Worm (Caenorhabditis elegans) whole organism, L4 larva: Measurements from ENCODE around the gene cyp-25A3.

Experiments used
- D1046.2 ChIP-seq: fragments of 200-800 bp; sonication (Bioruptor generic); IDR thresholded peaks from 2 replicates; pipeline ENCODE4 v1.3.6; 2022; ENCODE audit warnings: missing genetic modification characterization, missing compliant biosample characterization
- F10B5.3 ChIP-seq: sonication (generic microtip); optimal IDR thresholded peaks from 2 replicates; lab custom pipeline; 2016; ENCODE audit warnings: mild to moderate bottlenecking, missing genetic modification characterization, missing compliant biosample characterization
- F44E2.7 ChIP-seq: fragments of 200-800 bp; sonication (Bioruptor generic); IDR thresholded peaks from 2 replicates; pipeline ENCODE4 v2.1.2; 2022; ENCODE audit warnings: missing genetic modification characterization, missing compliant biosample characterization
- T20F7.1 ChIP-seq: fragments of 200-800 bp; sonication (Bioruptor generic); optimal IDR thresholded peaks from 2 replicates; lab custom pipeline; 2018; ENCODE audit warnings: mild to moderate bottlenecking, missing genetic modification characterization, missing compliant biosample characterization
- Y105C5A.15 ChIP-seq: fragments of 200-800 bp; sonication (Bioruptor generic); IDR thresholded peaks from 2 replicates; pipeline ENCODE4 v1.3.6; 2022; ENCODE audit warnings: missing genetic modification characterization, missing compliant biosample characterization
- Y5F2A.4 ChIP-seq: fragments of 200-800 bp; sonication (Bioruptor generic); optimal IDR thresholded peaks from 2 replicates; lab custom pipeline; 2018; ENCODE audit warnings: mild to moderate bottlenecking, missing genetic modification characterization, missing compliant biosample characterization
- aha-1 ChIP-seq: fragments of 150-350 bp; peaks from one replicate; lab custom pipeline; 2014; ENCODE audit warnings: missing biosample characterization, missing genetic modification characterization
- ama-1 ChIP-seq: fragments of 150-350 bp; optimal IDR thresholded peaks from 2 replicates; lab custom pipeline; 2014; ENCODE audit warnings: inconsistent platforms, mixed read lengths
- ceh-28 ChIP-seq: fragments of 150-350 bp; optimal IDR thresholded peaks from 2 replicates; lab custom pipeline; 2014; ENCODE audit warnings: missing biosample characterization, missing genetic modification reagents, missing genetic modification characterization
- daf-12 ChIP-seq: fragments of 150-350 bp; optimal IDR thresholded peaks from 2 replicates; lab custom pipeline; 2014; ENCODE audit warnings: missing biosample characterization, missing genetic modification reagents, missing genetic modification characterization
- daf-16 ChIP-seq, 3 experiments: sonication (generic microtip); optimal IDR thresholded peaks; 2 replicates each; lab custom pipeline; 2016 to 2017; ENCODE audit warnings: missing genetic modification characterization in 3 of 3, missing genetic modification reagents in 3 of 3, mild to moderate bottlenecking in 2 of 3, missing compliant biosample characterization in 2 of 3, missing biosample characterization in 1 of 3, moderate library complexity in 1 of 3
- daf-19 ChIP-seq: fragments of 200-800 bp; sonication (Bioruptor generic); conservative IDR thresholded peaks from 2 replicates; pipeline ENCODE4 v1.3.6; 2022; ENCODE audit warnings: missing genetic modification characterization, missing compliant biosample characterization
- dve-1 ChIP-seq: sonication (generic microtip); optimal IDR thresholded peaks from 2 replicates; lab custom pipeline; 2017; ENCODE audit warnings: antibody characterized with exemption, mild to moderate bottlenecking, missing genetic modification characterization, missing compliant biosample characterization; ENCODE audit not compliant: insufficient read depth
- egl-27 ChIP-seq: sonication (generic microtip); optimal IDR thresholded peaks from 3 replicates; lab custom pipeline; 2017; ENCODE audit warnings: missing biosample characterization, missing genetic modification reagents, missing genetic modification characterization
- fos-1 ChIP-seq: fragments of 150-350 bp; optimal IDR thresholded peaks from 2 replicates; lab custom pipeline; 2014; ENCODE audit warnings: missing biosample characterization, missing genetic modification characterization
- hif-1 ChIP-seq, 2 experiments: sonication (generic microtip); optimal IDR thresholded peaks; 2 replicates each; lab custom pipeline; 2016 to 2017; ENCODE audit warnings: missing compliant biosample characterization in 2 of 2, missing genetic modification characterization in 2 of 2, missing genetic modification reagents in 2 of 2, missing genotype in 2 of 2, mild to moderate bottlenecking in 1 of 2
- hlh-11 ChIP-seq: fragments of 200-800 bp; sonication (Bioruptor generic); optimal IDR thresholded peaks from 2 replicates; lab custom pipeline; 2018; ENCODE audit warnings: mild to moderate bottlenecking, missing genetic modification characterization, missing compliant biosample characterization
- hlh-30 ChIP-seq: sonication (generic microtip); optimal IDR thresholded peaks from 2 replicates; lab custom pipeline; 2017; ENCODE audit warnings: antibody characterized with exemption, mild to moderate bottlenecking, missing genetic modification characterization, missing compliant biosample characterization; ENCODE audit not compliant: insufficient read depth
- hmg-1.1 ChIP-seq: fragments of 200-800 bp; sonication (Bioruptor generic); IDR thresholded peaks from 2 replicates; pipeline ENCODE4 v1.3.6; 2022; ENCODE audit warnings: missing genetic modification reagents, missing genetic modification characterization, missing compliant biosample characterization
- lim-7 ChIP-seq: fragments of 200-800 bp; sonication (Bioruptor generic); IDR thresholded peaks from 2 replicates; pipeline ENCODE4 v1.3.6; 2022; ENCODE audit warnings: missing genetic modification characterization, missing compliant biosample characterization
- lin-13 ChIP-seq: fragments of 150-350 bp; optimal IDR thresholded peaks from 2 replicates; lab custom pipeline; 2014; ENCODE audit warnings: missing biosample characterization, missing genetic modification reagents, missing genetic modification characterization
- madf-9 ChIP-seq: fragments of 200-800 bp; sonication (Bioruptor generic); conservative IDR thresholded peaks from 2 replicates; pipeline ENCODE4 v1.3.6; 2022; ENCODE audit warnings: missing genetic modification reagents, missing genetic modification characterization, missing compliant biosample characterization
- mdl-1 ChIP-seq, 2 experiments: fragments of 150-350 bp in 1 of 2; sonication (generic microtip) in 1 of 2; optimal IDR thresholded peaks; 2 replicates each; lab custom pipeline; 2014 to 2017; ENCODE audit warnings: missing biosample characterization in 2 of 2, missing genetic modification characterization in 2 of 2
- mdt-29 ChIP-seq: fragments of 200-800 bp; sonication (Bioruptor generic); IDR thresholded peaks from 2 replicates; pipeline ENCODE4 v1.3.6; 2022; ENCODE audit warnings: missing genetic modification reagents, missing genetic modification characterization, missing compliant biosample characterization
- mep-1 ChIP-seq: fragments of 150-350 bp; sonication (generic microtip); optimal IDR thresholded peaks from 3 replicates; lab custom pipeline; 2014; ENCODE audit warnings: missing biosample characterization, missing genetic modification characterization
- mxl-3 ChIP-seq: fragments of 200-800 bp; sonication (Bioruptor generic); optimal IDR thresholded peaks from 2 replicates; lab custom pipeline; 2018; ENCODE audit warnings: mild to moderate bottlenecking, missing genetic modification characterization, missing compliant biosample characterization
- nhr-102 ChIP-seq: sonication (generic microtip); optimal IDR thresholded peaks from 2 replicates; lab custom pipeline; 2016; ENCODE audit warnings: mild to moderate bottlenecking, missing genetic modification characterization, moderate library complexity, missing compliant biosample characterization
- nhr-25 ChIP-seq: sonication (generic microtip); optimal IDR thresholded peaks from 2 replicates; lab custom pipeline; 2017; ENCODE audit warnings: missing genetic modification characterization, mild to moderate bottlenecking, missing compliant biosample characterization, antibody characterized with exemption, moderate library complexity, borderline replicate concordance; ENCODE audit not compliant: insufficient read depth
- nhr-28 ChIP-seq: fragments of 150-350 bp; optimal IDR thresholded peaks from 2 replicates; lab custom pipeline; 2014; ENCODE audit warnings: missing biosample characterization, missing genetic modification characterization
- nhr-48 ChIP-seq: sonication (generic microtip); optimal IDR thresholded peaks from 2 replicates; lab custom pipeline; 2016; ENCODE audit warnings: mild to moderate bottlenecking, missing genetic modification characterization, missing compliant biosample characterization
- nhr-6 ChIP-seq: fragments of 150-350 bp; optimal IDR thresholded peaks from 2 replicates; lab custom pipeline; 2014; ENCODE audit warnings: missing biosample characterization, missing genetic modification characterization
- pha-4 ChIP-seq, 2 experiments: fragments of 150-350 bp in 1 of 2; fragments of 200-800 bp in 1 of 2; sonication (Bioruptor generic) in 1 of 2; IDR thresholded peaks in 1 of 2; optimal IDR thresholded peaks in 1 of 2; 2 replicates each; pipeline versions ENCODE4 v1.3.6 to Lab custom; 2014 to 2022; ENCODE audit warnings: missing genetic modification characterization in 2 of 2, missing genetic modification reagents in 2 of 2, missing biosample characterization in 1 of 2, missing compliant biosample characterization in 1 of 2
- php-3 ChIP-seq: fragments of 200-800 bp; sonication (Bioruptor generic); IDR thresholded peaks from 2 replicates; pipeline ENCODE4 v1.3.6; 2022; ENCODE audit warnings: missing genetic modification reagents, missing genetic modification characterization, missing compliant biosample characterization
- pqm-1 ChIP-seq: sonication (generic microtip); optimal IDR thresholded peaks from 2 replicates; lab custom pipeline; 2017; ENCODE audit warnings: missing biosample characterization, missing genetic modification characterization
- saeg-2 ChIP-seq: fragments of 200-800 bp; sonication (Bioruptor generic); IDR thresholded peaks from 2 replicates; pipeline ENCODE4 v1.3.6; 2022; ENCODE audit warnings: missing genetic modification reagents, missing genetic modification characterization, missing compliant biosample characterization
- set-16 ChIP-seq: fragments of 200-800 bp; sonication (Bioruptor generic); IDR thresholded peaks from 2 replicates; pipeline ENCODE4 v1.3.6; 2022; ENCODE audit warnings: missing genetic modification reagents, missing genetic modification characterization, missing compliant biosample characterization
- snpc-4 ChIP-seq: fragments of 150-350 bp; optimal IDR thresholded peaks from 2 replicates; lab custom pipeline; 2014; ENCODE audit warnings: missing biosample characterization, missing genetic modification characterization
- tra-1 ChIP-seq: fragments of 200-800 bp; sonication (Bioruptor generic); IDR thresholded peaks from 2 replicates; pipeline ENCODE4 v1.3.6; 2022; ENCODE audit warnings: missing genetic modification reagents, missing genetic modification characterization, missing compliant biosample characterization
- unc-130 ChIP-seq: sonication (generic microtip); optimal IDR thresholded peaks from 2 replicates; lab custom pipeline; 2016; ENCODE audit warnings: missing genetic modification reagents, missing genetic modification characterization, missing compliant biosample characterization
- unc-62 ChIP-seq, 3 experiments: fragments of 150-350 bp in 1 of 3; sonication (generic microtip); optimal IDR thresholded peaks in 2 of 3; peaks in 1 of 3; 1 replicate in 1 of 3; 2 replicates in 2 of 3; lab custom pipeline; 2014 to 2017; ENCODE audit warnings: missing biosample characterization in 3 of 3, missing genetic modification characterization in 3 of 3, missing genetic modification reagents in 3 of 3, missing genotype in 1 of 3
- zfp-2 ChIP-seq: sonication (generic microtip); optimal IDR thresholded peaks from 2 replicates; lab custom pipeline; 2016; ENCODE audit warnings: mild to moderate bottlenecking, missing genetic modification characterization, missing compliant biosample characterization
- zfp-3 ChIP-seq: fragments of 200-800 bp; sonication (Bioruptor generic); conservative IDR thresholded peaks from 2 replicates; pipeline ENCODE4 v1.3.6; 2022; ENCODE audit warnings: missing genetic modification reagents, missing genetic modification characterization, missing compliant biosample characterization
- ztf-11 ChIP-seq: fragments of 150-350 bp; optimal IDR thresholded peaks from 2 replicates; lab custom pipeline; 2014; ENCODE audit warnings: missing biosample characterization, missing genetic modification characterization
- ztf-7 ChIP-seq: fragments of 150-350 bp; optimal IDR thresholded peaks from 2 replicates; lab custom pipeline; 2014; ENCODE audit warnings: missing biosample characterization, missing genetic modification characterization

Gene cyp-25A3

DNA sequence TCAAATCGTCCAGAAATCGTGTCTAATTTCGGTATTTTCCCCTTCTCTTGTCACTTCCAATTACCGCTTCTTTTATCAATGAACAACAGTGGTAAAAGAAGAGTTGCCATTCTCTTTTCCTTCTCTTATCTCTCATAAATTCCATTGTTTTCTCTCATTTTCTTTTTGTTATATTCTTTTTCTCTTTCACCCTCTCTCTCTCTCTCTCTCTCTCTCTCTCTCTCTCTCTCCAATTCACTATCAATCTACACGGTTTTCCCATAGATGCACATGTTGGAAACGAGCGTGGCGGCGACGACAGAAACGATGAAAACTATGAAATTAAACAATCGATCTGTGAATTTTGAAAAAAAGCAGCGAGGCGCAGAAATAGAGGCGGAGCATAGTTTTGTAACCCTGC is 40.3 kb downstream of the cyp-25A3 start (continued):
- TF ChIP-seq F44E2.7 (GFP tag; lab: Robert Waterston, UW) (no peak), nhr-102 (tag; lab: Kevin White, UChicago) (no peak), nhr-28 (tag; lab: Kevin White, UChicago) (peak; percentile 51), ama-1 (no peak), daf-19 (GFP tag; lab: Robert Waterston, UW) (no peak), nhr-25 (tag; lab: Kevin White, UChicago) (no peak), egl-27 (tag; lab: Kevin White, UChicago) (no peak), D1046.2 (GFP tag; lab: Robert Waterston, UW) (no peak), lin-13 (GFP tag; lab: Kevin White, UChicago) (no peak), F10B5.3 (tag; lab: Kevin White, UChicago) (no peak), saeg-2 (no peak), ceh-28 (no peak), aha-1 (peak; percentile 43), T20F7.1 (GFP tag; lab: Kevin White, UChicago) (no peak), fos-1 (tag; lab: Kevin White, UChicago) (no peak), hif-1 (tag; optimal IDR thresholded peaks at IDR 0.05; lab: Kevin White, UChicago) (no peak), pqm-1 (tag; lab: Kevin White, UChicago) (peak; percentile 46), snpc-4 (tag; lab: Kevin White, UChicago) (no peak), dve-1 (tag; lab: Kevin White, UChicago) (peak; percentile 81), zfp-2 (tag; lab: Kevin White, UChicago) (no peak)

- TF ChIP-seq daf-12 (no peak), hmg-1.1 (GFP tag; lab: Robert Waterston, UW) (0 out of 2 replicates have a peak, but pooled peaks have one; percentile 5), mxl-3 (GFP tag; lab: Kevin White, UChicago) (peak; percentile 20), madf-9 (GFP tag; lab: Robert Waterston, UW) (no peak), nhr-6 (tag; lab: Kevin White, UChicago) (no peak), Y105C5A.15 (GFP tag; lab: Robert Waterston, UW) (no peak), T20F7.1 (GFP tag; lab: Kevin White, UChicago) (no peak), ztf-7 (tag; lab: Kevin White, UChicago) (no peak), mdt-29 (GFP tag; lab: Robert Waterston, UW) (0 out of 2 replicates have a peak, but pooled peaks have one; percentile 7), tra-1 (no peak), Y5F2A.4 (GFP tag; lab: Kevin White, UChicago) (no peak)
- TF ChIP-seq, all 104 proteins: peak for 3
These were observed 41.1 kb downstream of the cyp-25A3 start for ce11 chrIII:3798416-3798815.

- TF ChIP-seq dve-1 (tag; lab: Kevin White, UChicago) (peak; percentile 30), unc-62 (GFP tag; optimal IDR thresholded peaks at IDR 0.05 in 1 of 2; lab: Kevin White, UChicago) (peak in 1 of 2 experiments; percentile 95), unc-62 (tag; optimal IDR thresholded peaks at IDR 0.05; lab: Kevin White, UChicago) (no peak), zfp-3 (0 out of 2 replicates have a peak, but pooled peaks have one; percentile 25), unc-130 (GFP tag; lab: Kevin White, UChicago) (no peak), mep-1 (peak; percentile 47), hlh-11 (tag; lab: Kevin White, UChicago) (peak; percentile 52), nhr-48 (tag; lab: Kevin White, UChicago) (peak; percentile 24), hlh-30 (peak; percentile 85), ztf-11 (tag; lab: Kevin White, UChicago) (no peak), lim-7 (GFP tag; lab: Robert Waterston, UW) (peak; percentile 65), mxl-3 (GFP tag; lab: Kevin White, UChicago) (peak; percentile 37), set-16 (GFP tag; lab: Robert Waterston, UW) (peak; percentile 48; the same call in 1 of the 2 replicates), madf-9 (GFP tag; lab: Robert Waterston, UW) (0 out of 2 replicates have a peak, but pooled peaks have one; percentile 7), pha-4 (GFP tag; IDR thresholded peaks at IDR 0.05; lab: Robert Waterston, UW) (peak; percentile 37; the same call in 1 of the 2 replicates), pha-4 (tag; optimal IDR thresholded peaks at IDR 0.05; lab: Kevin White, UChicago) (no peak), ama-1 (peak; percentile 6), php-3 (peak; percentile 38; the same call in 1 of the 2 replicates), mdl-1 (tag; optimal IDR thresholded peaks at IDR 0.05; lab: Kevin White, UChicago) (peak in 1 of 2 experiments; percentile 59), daf-16 (GFP tag; optimal IDR thresholded peaks at IDR 0.05; lab: Kevin White, UChicago) (peak in 1 of 2 experiments; percentile 47), daf-16 (tag; optimal IDR thresholded peaks at IDR 0.05; lab: Kevin White, UChicago) (peak; percentile 36)
These were observed 42.1 kb downstream of the cyp-25A3 start for ce11 chrIII:3797180-3798026.
